Worm (Caenorhabditis elegans): ENCODE data around the gene flh-2.

DNA sequence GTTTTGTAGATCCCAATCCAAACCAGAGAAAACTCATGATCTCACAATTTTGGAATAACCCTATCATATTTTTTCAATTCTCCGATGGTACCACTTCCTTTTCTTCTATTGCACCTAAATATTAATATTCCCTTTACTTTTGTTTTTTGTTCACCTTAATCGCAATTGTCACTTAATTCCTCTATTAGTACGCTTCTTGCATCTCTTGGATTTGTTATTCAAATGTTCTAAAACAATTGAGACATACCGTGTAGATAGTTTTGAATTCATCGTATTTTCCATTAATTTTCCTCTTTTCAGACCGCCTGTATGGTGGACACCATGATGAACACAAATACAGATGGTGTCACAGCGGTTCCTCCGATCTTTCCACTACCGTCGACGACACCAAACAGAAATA lies at the start of gene flh-2:
- no peak for TF ChIP-seq sptf-1 (tag; optimal IDR thresholded peaks at IDR 0.05)
- no peak for TF ChIP-seq ztf-11 (tag; optimal IDR thresholded peaks at IDR 0.05)
- TF ChIP-seq ceh-82 (tag; optimal IDR thresholded peaks at IDR 0.05) = no peak
- no peak for TF ChIP-seq rnt-1 (tag; optimal IDR thresholded peaks at IDR 0.05)
- TF ChIP-seq snpc-4 (tag; optimal IDR thresholded peaks at IDR 0.05) = no peak
- no peak for TF ChIP-seq unc-130 (tag; optimal IDR thresholded peaks at IDR 0.05)
- TF ChIP-seq unc-30 (tag; optimal IDR thresholded peaks at IDR 0.05) = no peak
- no peak for TF ChIP-seq unc-62 (GFP tag; optimal IDR thresholded peaks at IDR 0.05)
- TF ChIP-seq nhr-11 (tag; optimal IDR thresholded peaks at IDR 0.05) = no peak
- no peak for TF ChIP-seq egl-27 (tag; optimal IDR thresholded peaks at IDR 0.05)
- TF ChIP-seq nhr-77 (tag; optimal IDR thresholded peaks at IDR 0.05) = no peak
- no peak for TF ChIP-seq pqm-1 (tag; optimal IDR thresholded peaks at IDR 0.05)
- no peak for TF ChIP-seq lin-39 (tag; optimal IDR thresholded peaks at IDR 0.05)

Measured in whole organism, L1 larva.